Worm (Caenorhabditis elegans): ENCODE results near the gene F36H5.9.

Gene F36H5.9

DNA sequence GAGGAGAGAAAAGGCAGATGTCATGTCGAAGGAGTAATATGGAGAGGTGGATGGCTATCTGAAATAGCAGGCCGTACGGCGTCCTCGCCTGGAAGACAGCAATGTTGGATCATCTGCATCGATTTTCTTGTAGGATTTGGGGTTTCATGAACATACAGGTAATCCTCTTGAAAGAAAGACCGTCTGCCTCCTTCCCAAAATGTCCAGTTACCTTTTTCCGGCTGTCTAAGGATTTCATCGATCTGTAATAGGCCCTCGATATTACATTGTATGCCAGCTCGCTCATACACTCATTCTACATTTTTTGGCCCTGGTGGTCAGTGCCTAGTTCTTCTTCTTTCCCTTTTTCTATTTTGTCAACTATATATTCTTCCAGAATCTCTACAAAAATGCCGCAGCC lies 30.5 kb downstream of the F36H5.9 start, which contains the start of the genes fbxb-5 and btb-8:
Gene fbxb-5 (minus strand): TSS at position 101 of the 400 bp plus-strand sequence.
Gene btb-8 (plus strand): TSS at position 377 of the 400 bp plus-strand sequence.
- TF ChIP-seq him-1 (tag; optimal IDR thresholded peaks at IDR 0.05) (no peak), W03F9.2 (tag; optimal IDR thresholded peaks at IDR 0.05) (no peak), dao-5 (tag; optimal IDR thresholded peaks at IDR 0.05) (no peak)

DNA sequence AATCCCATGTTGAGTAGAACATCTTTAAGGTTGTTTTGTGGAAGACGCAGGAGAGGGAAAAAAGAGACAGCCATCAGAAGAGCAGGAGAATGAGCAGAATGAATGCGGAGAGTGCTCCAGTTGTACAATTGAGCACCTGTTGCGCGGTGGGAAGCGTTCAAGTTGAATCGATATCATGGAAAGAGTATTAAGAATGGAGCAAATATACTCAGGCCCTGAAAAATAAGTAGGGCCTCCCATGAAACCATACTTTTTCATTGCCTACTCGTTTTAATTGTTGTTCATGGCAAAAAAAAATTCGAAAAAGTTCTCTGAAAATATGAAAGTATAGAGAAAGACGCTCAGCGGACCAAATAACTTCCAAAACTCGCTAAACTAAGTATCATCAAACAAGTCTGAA lies 33.7 kb downstream of the F36H5.9 start, which contains the start of gene fbxb-48:
Gene fbxb-48 (minus strand): TSS at position 101 of the 400 bp plus-strand sequence.
- TF ChIP-seq him-1 (tag; optimal IDR thresholded peaks at IDR 0.05) (no peak), W03F9.2 (tag; optimal IDR thresholded peaks at IDR 0.05) (no peak), dao-5 (tag; optimal IDR thresholded peaks at IDR 0.05) (no peak)

- TF ChIP-seq him-1 (tag; optimal IDR thresholded peaks at IDR 0.05) (no peak), W03F9.2 (tag; optimal IDR thresholded peaks at IDR 0.05) (no peak), dao-5 (tag; optimal IDR thresholded peaks at IDR 0.05) (no peak)
Measured at ce11 chrII:1714772-1715353, 38.0 kb downstream of the F36H5.9 start, which contains the start of gene btb-6. TSS of gene btb-6 (plus strand) at chrII:1715303.

DNA sequence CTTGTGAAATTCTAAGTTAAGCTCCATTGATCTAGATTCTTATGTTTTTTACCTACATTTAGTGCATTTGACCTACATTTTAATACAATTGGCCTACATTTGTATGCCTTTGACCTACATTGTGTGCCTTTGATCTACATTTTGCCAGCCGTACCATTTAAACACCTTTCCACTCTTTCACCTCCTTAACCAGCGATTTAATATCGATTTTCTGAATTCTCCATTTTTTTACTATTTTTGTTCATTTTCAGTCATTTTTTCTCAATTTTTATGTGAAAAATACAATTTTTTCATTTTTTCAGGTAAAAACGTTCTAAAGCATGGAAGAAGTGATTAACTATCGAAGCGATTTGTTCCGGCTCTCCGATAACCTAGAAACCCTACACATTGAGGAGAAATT lies 40.0 kb downstream of the F36H5.9 start, which contains the start of gene btb-7:
Gene btb-7 (plus strand): TSS at position 301 of the 400 bp plus-strand sequence.
- TF ChIP-seq dao-5 (tag; optimal IDR thresholded peaks at IDR 0.05) (no peak), W03F9.2 (tag; optimal IDR thresholded peaks at IDR 0.05) (no peak), him-1 (tag; optimal IDR thresholded peaks at IDR 0.05) (no peak)

ce11 chrII:1709959-1710358 lies 42.9 kb downstream of the F36H5.9 start, which contains the start of gene fbxa-184:
TSS of gene fbxa-184 (plus strand) at chrII:1710259.
- TF ChIP-seq dao-5 (tag; optimal IDR thresholded peaks at IDR 0.05) (no peak), W03F9.2 (tag; optimal IDR thresholded peaks at IDR 0.05) (no peak), him-1 (tag; optimal IDR thresholded peaks at IDR 0.05) (no peak)

DNA sequence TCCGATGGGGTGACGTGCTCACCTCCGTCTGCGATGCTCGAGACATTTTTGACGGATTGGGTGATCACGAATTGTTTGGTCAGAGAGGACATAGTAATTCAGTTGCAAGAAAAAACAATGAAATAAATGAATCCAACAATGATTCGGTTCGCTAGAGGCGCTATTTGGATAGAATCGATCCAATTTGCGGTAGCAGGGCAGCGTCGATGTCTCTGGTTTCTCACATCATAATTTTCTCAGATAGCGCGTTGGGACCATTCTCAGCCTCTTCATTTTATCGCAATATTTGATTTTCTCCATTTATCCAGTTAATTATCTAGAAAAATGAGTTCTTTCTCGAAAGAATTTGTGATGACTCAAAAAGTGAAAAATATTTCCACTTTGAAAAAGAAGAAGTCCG lies 46.5 kb downstream of the F36H5.9 start, which contains the start of gene sdz-18:
Gene sdz-18 (minus strand): TSS at position 101 of the 400 bp plus-strand sequence.
- TF ChIP-seq him-1 (tag; optimal IDR thresholded peaks at IDR 0.05) (no peak), W03F9.2 (tag; optimal IDR thresholded peaks at IDR 0.05) (no peak), dao-5 (tag; optimal IDR thresholded peaks at IDR 0.05) (no peak)

DNA sequence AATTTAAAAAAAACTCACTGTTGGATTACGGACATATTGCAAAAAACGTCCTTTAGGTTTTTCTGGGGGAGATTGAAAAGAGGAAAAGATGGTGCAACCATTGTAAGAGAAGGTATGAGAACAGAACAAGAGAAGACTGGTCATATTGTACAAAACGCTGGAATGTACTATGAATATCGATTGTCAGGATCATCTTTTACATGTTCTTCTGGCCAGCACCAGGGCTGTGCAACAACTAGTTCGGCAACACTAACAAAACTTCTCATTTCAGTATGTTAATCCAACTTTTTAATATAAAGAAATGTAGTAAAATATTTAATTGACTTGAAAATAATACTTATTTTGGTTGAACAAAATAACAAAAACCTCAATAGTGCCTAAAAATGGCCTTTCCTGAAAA lies 49.5 kb downstream of the F36H5.9 start, which contains the start of gene fbxb-47:
Gene fbxb-47 (minus strand): TSS at position 101 of the 400 bp plus-strand sequence.
- TF ChIP-seq dao-5 (tag; optimal IDR thresholded peaks at IDR 0.05), result no peak
- no peak for TF ChIP-seq him-1 (tag; optimal IDR thresholded peaks at IDR 0.05)
- TF ChIP-seq W03F9.2 (tag; optimal IDR thresholded peaks at IDR 0.05), result no peak
